Worm (Caenorhabditis elegans): Measurements from ENCODE around the gene clec-210.

clec-210 gene

DNA sequence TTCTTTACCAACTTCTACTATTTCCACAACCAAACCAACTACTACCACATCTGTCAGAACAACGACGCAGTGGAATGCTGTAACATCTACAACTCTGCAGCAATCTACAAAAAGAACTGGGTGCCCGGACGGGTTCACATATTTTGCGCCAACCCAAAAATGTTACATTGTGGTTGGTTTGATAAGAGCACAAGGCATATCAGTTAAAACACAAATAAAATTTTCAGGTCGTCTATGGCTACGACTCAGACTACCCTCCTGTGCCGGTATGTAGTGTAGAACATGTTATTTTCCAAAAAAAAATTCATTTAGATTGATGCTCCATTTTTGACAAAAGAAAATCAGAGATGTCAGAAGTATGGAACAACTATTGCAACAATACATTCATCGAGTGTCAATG is 1.0 kb downstream of the clec-210 start:
- TF ChIP-seq ceh-36 (tag; optimal IDR thresholded peaks at IDR 0.05) (no peak), tbx-37 (GFP tag; conservative IDR thresholded peaks at IDR 0.05) (no peak), tra-4 (tag; optimal IDR thresholded peaks at IDR 0.05) (no peak), pes-1 (GFP tag; IDR thresholded peaks at IDR 0.05) (no peak)

DNA sequence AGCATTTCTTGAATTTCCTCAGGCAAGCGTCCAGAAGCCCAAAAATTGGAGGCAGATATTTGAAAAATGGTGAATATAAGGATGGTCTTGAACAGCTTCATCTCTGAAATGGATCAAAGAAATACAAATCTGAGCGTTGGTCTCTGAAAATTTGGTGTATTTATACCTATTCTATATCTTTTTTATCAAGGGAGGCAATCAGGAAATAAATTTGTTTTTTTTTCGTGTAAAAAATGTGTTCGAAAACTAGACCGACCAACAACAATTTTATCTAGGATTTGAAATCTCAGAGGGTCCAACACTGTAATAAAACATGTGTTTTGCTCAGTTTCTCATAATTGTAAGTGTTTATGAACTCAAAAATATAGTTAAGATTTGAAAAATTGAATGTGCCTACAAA is 3.6 kb downstream of the clec-210 start, which contains the start of gene srt-56:
Gene srt-56, minus strand, starts transcription at position 101 of the 400 bp plus-strand sequence.
- TF ChIP-seq tbx-37 (GFP tag; conservative IDR thresholded peaks at IDR 0.05) = no peak
- TF ChIP-seq pes-1 (GFP tag; IDR thresholded peaks at IDR 0.05) = no peak
- TF ChIP-seq sea-1 (GFP tag; conservative IDR thresholded peaks at IDR 0.05) = no peak
- no peak for TF ChIP-seq ceh-36 (tag; optimal IDR thresholded peaks at IDR 0.05)
- TF ChIP-seq hmg-4 (GFP tag; optimal IDR thresholded peaks at IDR 0.05) = no peak
- no peak for TF ChIP-seq B0310.2 (tag; optimal IDR thresholded peaks at IDR 0.05)
- TF ChIP-seq F13C5.2 (tag; optimal IDR thresholded peaks at IDR 0.05) = no peak
- no peak for TF ChIP-seq aly-1 (tag; optimal IDR thresholded peaks at IDR 0.05)
- no peak for TF ChIP-seq tra-4 (tag; optimal IDR thresholded peaks at IDR 0.05)
- no peak for TF ChIP-seq tbx-11 (GFP tag; IDR thresholded peaks at IDR 0.05)
- no peak for TF ChIP-seq ets-7 (tag; optimal IDR thresholded peaks at IDR 0.05)
- no peak for TF ChIP-seq ama-1 (optimal IDR thresholded peaks at IDR 0.05)
- no peak for TF ChIP-seq ceh-13 (GFP tag; optimal IDR thresholded peaks at IDR 0.05)
- TF ChIP-seq scrt-1 (GFP tag; IDR thresholded peaks at IDR 0.05) = no peak
- TF ChIP-seq flt-1 (GFP tag; IDR thresholded peaks at IDR 0.05) = no peak
- TF ChIP-seq hmbx-1 (tag; optimal IDR thresholded peaks at IDR 0.05) = no peak

DNA sequence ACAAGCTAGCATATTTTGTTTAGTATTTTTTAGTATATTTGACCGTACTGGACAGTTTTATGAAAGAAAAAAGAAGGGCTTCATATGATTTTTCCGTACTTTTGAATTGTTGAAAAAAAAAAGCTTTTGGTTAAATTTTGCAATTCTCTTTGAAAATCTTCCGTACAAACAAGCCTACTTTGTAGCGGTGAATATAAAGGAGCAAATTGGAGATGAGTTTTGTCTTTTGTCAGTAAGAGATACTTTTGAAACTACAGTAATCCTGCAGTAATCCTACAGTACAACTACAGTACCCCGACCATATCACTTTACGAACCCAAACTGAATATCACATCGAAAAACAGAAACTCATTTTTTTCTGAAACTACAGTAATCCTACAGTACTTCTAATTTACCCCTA is 4.2 kb downstream of the clec-210 start:
- TF ChIP-seq hmg-4 (GFP tag; optimal IDR thresholded peaks at IDR 0.05) = no peak
- TF ChIP-seq flt-1 (GFP tag; IDR thresholded peaks at IDR 0.05) = no peak
- TF ChIP-seq B0310.2 (tag; optimal IDR thresholded peaks at IDR 0.05) = no peak
- no peak for TF ChIP-seq tra-4 (tag; optimal IDR thresholded peaks at IDR 0.05)
- no peak for TF ChIP-seq ets-7 (tag; optimal IDR thresholded peaks at IDR 0.05)
- TF ChIP-seq tbx-37 (GFP tag; conservative IDR thresholded peaks at IDR 0.05) = no peak

DNA sequence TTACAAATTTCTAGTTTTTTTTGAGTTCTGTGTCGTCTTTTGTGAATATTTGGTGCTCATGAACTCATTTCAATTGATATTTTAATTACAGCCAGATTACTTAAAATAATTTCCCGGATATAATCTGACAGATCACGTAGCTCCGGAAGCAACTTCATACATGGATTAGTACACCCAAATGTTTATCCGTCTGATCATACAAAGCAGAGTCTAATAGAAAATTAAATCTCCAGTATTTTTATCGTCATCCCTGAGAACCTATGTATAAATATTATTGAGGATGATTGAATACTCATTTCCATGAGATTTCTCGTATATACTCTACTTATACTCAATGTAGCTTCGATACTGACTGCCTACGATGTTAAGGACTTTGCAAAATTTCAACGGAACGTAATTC is 6.7 kb downstream of the clec-210 start, which contains the start of gene Y73C8C.12:
Gene Y73C8C.12, plus strand, starts transcription at position 301 of the 400 bp plus-strand sequence.
- no peak for TF ChIP-seq ceh-13 (GFP tag; optimal IDR thresholded peaks at IDR 0.05)
- TF ChIP-seq hmg-4 (GFP tag; optimal IDR thresholded peaks at IDR 0.05) = no peak
- no peak for TF ChIP-seq scrt-1 (GFP tag; IDR thresholded peaks at IDR 0.05)
- TF ChIP-seq ceh-36 (tag; optimal IDR thresholded peaks at IDR 0.05) = no peak
- no peak for TF ChIP-seq pes-1 (GFP tag; IDR thresholded peaks at IDR 0.05)
- no peak for TF ChIP-seq tbx-11 (GFP tag; IDR thresholded peaks at IDR 0.05)
- TF ChIP-seq sea-1 (GFP tag; conservative IDR thresholded peaks at IDR 0.05) = no peak
- TF ChIP-seq ets-7 (tag; optimal IDR thresholded peaks at IDR 0.05) = no peak
- no peak for TF ChIP-seq flt-1 (GFP tag; IDR thresholded peaks at IDR 0.05)
- no peak for TF ChIP-seq aly-1 (tag; optimal IDR thresholded peaks at IDR 0.05)
- TF ChIP-seq tbx-37 (GFP tag; conservative IDR thresholded peaks at IDR 0.05) = no peak
- TF ChIP-seq hmbx-1 (tag; optimal IDR thresholded peaks at IDR 0.05) = no peak
- TF ChIP-seq ama-1 (optimal IDR thresholded peaks at IDR 0.05) = no peak
- TF ChIP-seq tra-4 (tag; optimal IDR thresholded peaks at IDR 0.05) = no peak
- no peak for TF ChIP-seq B0310.2 (tag; optimal IDR thresholded peaks at IDR 0.05)

DNA sequence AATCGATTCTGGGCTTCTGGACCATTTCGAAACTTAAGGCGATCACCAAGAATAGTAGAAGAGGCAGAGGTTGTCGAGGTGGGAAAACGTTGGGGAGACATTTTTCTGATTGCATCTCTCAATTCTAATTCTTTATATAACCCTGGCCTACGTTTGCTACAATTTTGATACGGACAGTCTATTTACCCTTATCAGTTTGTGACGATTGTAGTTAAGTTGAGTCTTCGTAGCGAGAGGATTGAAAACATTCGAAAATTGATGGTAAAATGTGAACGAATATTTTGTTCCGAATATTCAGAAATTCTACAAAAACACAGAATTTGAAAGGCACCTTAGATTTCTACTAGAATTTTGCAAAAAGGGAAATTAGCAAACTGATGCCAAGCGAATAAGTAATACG is 9.5 kb downstream of the clec-210 start, which contains the start of gene Y73C8C.10:
Gene Y73C8C.10, minus strand, starts transcription at position 101 of the 400 bp plus-strand sequence.
- TF ChIP-seq tra-4 (tag; optimal IDR thresholded peaks at IDR 0.05) = no peak

DNA sequence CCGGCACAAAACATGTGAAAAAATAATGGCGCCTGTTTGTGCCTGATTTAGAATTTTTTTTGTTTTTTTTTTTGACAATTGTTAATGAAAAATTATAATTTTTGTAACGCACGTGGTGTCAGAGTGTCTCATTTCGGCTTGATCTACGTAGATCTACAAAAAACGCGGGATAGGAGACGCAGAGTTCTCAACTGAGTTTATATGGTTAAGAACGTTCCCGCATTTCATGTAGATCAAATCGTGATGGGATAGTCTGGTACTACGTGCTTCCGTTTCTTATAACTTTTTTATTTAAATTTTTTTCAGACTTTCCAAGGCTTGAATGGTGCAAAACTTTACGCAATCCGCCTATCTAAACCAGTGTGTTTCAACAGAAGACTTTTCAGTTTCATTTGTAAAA is 10.6 kb downstream of the clec-210 start, which contains the start of gene tat-6:
Gene tat-6, plus strand, starts transcription at position 301 of the 400 bp plus-strand sequence.
- no peak for TF ChIP-seq pes-1 (GFP tag; IDR thresholded peaks at IDR 0.05)
- TF ChIP-seq tbx-11 (GFP tag; IDR thresholded peaks at IDR 0.05) = no peak
- no peak for TF ChIP-seq flt-1 (GFP tag; IDR thresholded peaks at IDR 0.05)
- TF ChIP-seq scrt-1 (GFP tag; IDR thresholded peaks at IDR 0.05) = no peak
- TF ChIP-seq B0310.2 (tag; optimal IDR thresholded peaks at IDR 0.05) = no peak
- TF ChIP-seq tbx-37 (GFP tag; conservative IDR thresholded peaks at IDR 0.05) = no peak
- no peak for TF ChIP-seq sea-1 (GFP tag; conservative IDR thresholded peaks at IDR 0.05)
- TF ChIP-seq ets-7 (tag; optimal IDR thresholded peaks at IDR 0.05) = no peak
- no peak for TF ChIP-seq ceh-13 (GFP tag; optimal IDR thresholded peaks at IDR 0.05)
- no peak for TF ChIP-seq F13C5.2 (tag; optimal IDR thresholded peaks at IDR 0.05)
- TF ChIP-seq hmbx-1 (tag; optimal IDR thresholded peaks at IDR 0.05) = no peak
- no peak for TF ChIP-seq aly-1 (tag; optimal IDR thresholded peaks at IDR 0.05)

DNA sequence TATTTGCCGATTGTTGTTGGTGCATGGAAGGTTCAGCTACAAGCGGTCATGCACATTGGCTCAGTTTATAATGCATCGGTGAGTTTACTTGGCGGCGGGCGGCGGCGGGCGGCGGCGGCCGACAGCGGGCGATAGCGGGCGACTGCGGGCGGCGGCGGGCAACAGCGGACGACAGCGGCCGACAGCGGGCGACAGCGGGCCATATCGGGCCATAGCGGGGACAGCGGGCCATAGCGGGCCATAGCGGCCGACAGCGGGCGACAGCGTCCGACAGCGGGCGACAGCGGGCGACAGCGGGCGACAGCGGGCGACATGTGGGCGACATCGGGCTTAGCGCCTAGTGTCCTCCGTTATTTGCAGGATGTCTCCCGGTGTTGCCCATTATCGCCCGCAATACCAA is 13.9 kb downstream of the clec-210 start:
- TF ChIP-seq ama-1 (optimal IDR thresholded peaks at IDR 0.05) (no peak), B0310.2 (tag; optimal IDR thresholded peaks at IDR 0.05) (no peak), pes-1 (GFP tag; IDR thresholded peaks at IDR 0.05) (0 out of 2 replicates have a peak, but pooled peaks have one; percentile 30)

DNA sequence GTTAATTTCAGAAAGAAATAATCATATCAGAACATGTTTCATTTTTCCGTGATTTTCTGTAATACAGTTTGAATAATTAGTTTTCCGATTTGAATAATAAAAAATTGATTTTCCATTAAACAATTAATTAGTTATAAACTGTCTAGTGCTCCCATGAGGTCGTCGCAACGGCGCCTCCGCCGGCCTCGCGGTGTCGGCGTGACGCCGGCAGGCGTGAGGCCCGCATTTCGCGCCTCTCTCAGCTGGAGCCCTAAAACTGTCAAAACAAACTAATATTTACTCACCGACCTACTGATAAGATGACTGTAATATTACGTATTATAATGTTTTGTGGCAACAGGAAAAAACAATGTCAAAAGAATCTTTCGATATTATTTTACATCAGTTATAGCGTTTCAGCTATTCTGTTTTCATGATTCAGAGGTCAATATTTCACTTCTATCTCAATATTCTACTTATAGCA is 15.1 kb downstream of the clec-210 start, which contains the start of gene F02C9.2:
Gene F02C9.2, plus strand, starts transcription at position 413 of the 463 bp plus-strand sequence.
- no peak for TF ChIP-seq scrt-1 (GFP tag; IDR thresholded peaks at IDR 0.05)
- no peak for TF ChIP-seq hnd-1 (tag; optimal IDR thresholded peaks at IDR 0.05)
- no peak for TF ChIP-seq tbx-11 (GFP tag; IDR thresholded peaks at IDR 0.05)
- no peak for TF ChIP-seq tbx-37 (GFP tag; conservative IDR thresholded peaks at IDR 0.05)
- TF ChIP-seq pes-1 (GFP tag; IDR thresholded peaks at IDR 0.05) = no peak

DNA sequence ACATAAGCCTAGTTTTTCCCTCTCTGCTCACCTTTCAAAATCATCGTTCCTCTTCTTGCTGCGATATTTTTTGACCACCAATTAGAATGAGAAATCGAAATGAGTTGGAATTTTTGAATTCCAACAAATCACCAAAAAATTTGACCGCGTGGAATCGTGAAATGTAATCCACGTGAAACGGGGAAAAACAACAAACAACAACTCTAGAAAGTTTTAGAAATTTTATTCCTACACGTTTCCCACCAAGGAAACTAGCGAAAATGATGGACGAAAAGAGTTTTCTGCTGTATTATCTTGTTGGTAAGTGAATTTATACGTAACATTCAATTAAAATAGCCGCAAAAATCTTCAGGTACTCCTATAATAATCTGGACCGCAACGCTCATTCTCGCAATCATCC is 20.3 kb downstream of the clec-210 start, which contains the start of the genes irld-3 and F02C9.1:
Gene irld-3, minus strand, starts transcription at position 101 of the 400 bp plus-strand sequence.
Gene F02C9.1, plus strand, starts transcription at position 216 of the 400 bp plus-strand sequence.
- no peak for TF ChIP-seq tra-4 (tag; optimal IDR thresholded peaks at IDR 0.05)
- TF ChIP-seq ceh-36 (tag; optimal IDR thresholded peaks at IDR 0.05) = no peak
- no peak for TF ChIP-seq sea-1 (GFP tag; conservative IDR thresholded peaks at IDR 0.05)
- no peak for TF ChIP-seq B0310.2 (tag; optimal IDR thresholded peaks at IDR 0.05)
- TF ChIP-seq tbx-37 (GFP tag; conservative IDR thresholded peaks at IDR 0.05) = no peak
- TF ChIP-seq ceh-13 (GFP tag; optimal IDR thresholded peaks at IDR 0.05) = no peak
